Fruit fly (Drosophila melanogaster) whole organism, embryonic: Measurements from ENCODE around the gene CG8925.

Experiments used
- Atf6 ChIP-seq: fragments of 200-800 bp; sonication (Bioruptor generic); IDR thresholded peaks from 2 replicates; pipeline ENCODE4 v1.3.6; 2022; ENCODE audit warnings: missing biosample characterization, missing genetic modification characterization
- Bdp1 ChIP-seq: fragments of 200-800 bp; sonication (Bioruptor generic); optimal IDR thresholded peaks from 3 replicates; lab custom pipeline; 2016; ENCODE audit warnings: missing biosample characterization, missing genetic modification characterization
- BtbVII ChIP-seq: fragments of 200-800 bp; sonication (Bioruptor generic); optimal IDR thresholded peaks from 3 replicates; lab custom pipeline; 2017; ENCODE audit warnings: missing biosample characterization, mild to moderate bottlenecking, missing genetic modification characterization
- Bteb2 ChIP-seq: fragments of 200-800 bp; sonication (Bioruptor generic); optimal IDR thresholded peaks from 2 replicates; lab custom pipeline; 2016; ENCODE audit warnings: missing biosample characterization, missing genetic modification characterization
- CG10274 ChIP-seq: fragments of 200-800 bp; sonication (Bioruptor generic); optimal IDR thresholded peaks from 3 replicates; lab custom pipeline; 2017; ENCODE audit warnings: missing biosample characterization, mild to moderate bottlenecking, missing genetic modification characterization
- CG10543 ChIP-seq: fragments of 200-800 bp; sonication (Bioruptor generic); optimal IDR thresholded peaks from 3 replicates; lab custom pipeline; 2017; ENCODE audit warnings: missing biosample characterization, mild to moderate bottlenecking, missing genetic modification characterization, moderate library complexity
- CG11695 ChIP-seq: fragments of 200-800 bp; sonication (Bioruptor generic); IDR thresholded peaks from 3 replicates; pipeline ENCODE4 v1.3.6; 2022; ENCODE audit warnings: missing biosample characterization, missing genetic modification characterization
- CG11723 ChIP-seq: fragments of 200-800 bp; sonication (Bioruptor generic); optimal IDR thresholded peaks from 2 replicates; lab custom pipeline; 2017; ENCODE audit warnings: missing biosample characterization, mild to moderate bottlenecking, missing genetic modification characterization
- CG12071 ChIP-seq: fragments of 200-800 bp; sonication (Bioruptor generic); optimal IDR thresholded peaks from 3 replicates; lab custom pipeline; 2018; ENCODE audit warnings: missing biosample characterization, mild to moderate bottlenecking, missing genetic modification characterization
- CG12236 ChIP-seq: fragments of 200-800 bp; sonication (Bioruptor generic); optimal IDR thresholded peaks from 2 replicates; lab custom pipeline; 2016; ENCODE audit warnings: missing biosample characterization, missing genetic modification characterization
- CG12769 ChIP-seq: fragments of 200-800 bp; sonication (Bioruptor generic); optimal IDR thresholded peaks from 2 replicates; lab custom pipeline; 2019; ENCODE audit warnings: missing biosample characterization, mild to moderate bottlenecking, missing genetic modification characterization, moderate library complexity
- CG16815 ChIP-seq: fragments of 200-800 bp; sonication (Bioruptor generic); optimal IDR thresholded peaks from 3 replicates; lab custom pipeline; 2017; ENCODE audit warnings: missing biosample characterization, mild to moderate bottlenecking, missing genetic modification characterization
- CG1792 ChIP-seq: fragments of 200-800 bp; sonication (Bioruptor generic); optimal IDR thresholded peaks from 2 replicates; lab custom pipeline; 2016; ENCODE audit warnings: missing biosample characterization, missing genetic modification characterization
- CG1832 ChIP-seq: fragments of 200-800 bp; sonication (Bioruptor generic); optimal IDR thresholded peaks from 2 replicates; lab custom pipeline; 2017; ENCODE audit warnings: missing biosample characterization, mild to moderate bottlenecking, missing genetic modification characterization, inconsistent platforms
- CG2120 ChIP-seq: fragments of 200-800 bp; sonication (Bioruptor generic); optimal IDR thresholded peaks from 3 replicates; lab custom pipeline; 2016; ENCODE audit warnings: missing biosample characterization, missing genetic modification characterization
- CG30403 ChIP-seq: fragments of 200-800 bp; sonication (Bioruptor generic); optimal IDR thresholded peaks from 3 replicates; lab custom pipeline; 2016; ENCODE audit warnings: missing biosample characterization, missing genetic modification characterization
- CG30431 ChIP-seq: fragments of 200-800 bp; sonication (Bioruptor generic); optimal IDR thresholded peaks from 2 replicates; lab custom pipeline; 2017; ENCODE audit warnings: missing biosample characterization, missing genetic modification characterization
- CG4617 ChIP-seq: fragments of 200-800 bp; sonication (Bioruptor generic); optimal IDR thresholded peaks from 3 replicates; lab custom pipeline; 2016; ENCODE audit warnings: missing biosample characterization, missing genetic modification characterization, borderline replicate concordance
- CG6272 ChIP-seq: fragments of 200-800 bp; sonication (Bioruptor generic); IDR thresholded peaks from 2 replicates; pipeline ENCODE4 v1.3.6; 2022; ENCODE audit warnings: missing biosample characterization, missing genetic modification characterization
- CG6765 ChIP-seq: fragments of 200-800 bp; sonication (Bioruptor generic); optimal IDR thresholded peaks from 3 replicates; lab custom pipeline; 2017; ENCODE audit warnings: missing biosample characterization, mild to moderate bottlenecking, missing genetic modification characterization
- CG7271 ChIP-seq: fragments of 200-800 bp; sonication (Bioruptor generic); optimal IDR thresholded peaks from 2 replicates; lab custom pipeline; 2018; ENCODE audit warnings: missing biosample characterization, mild to moderate bottlenecking, missing genetic modification characterization, moderate library complexity
- CG9817 ChIP-seq: fragments of 200-800 bp; sonication (Bioruptor generic); optimal IDR thresholded peaks from 2 replicates; lab custom pipeline; 2018; ENCODE audit warnings: missing biosample characterization, mild to moderate bottlenecking, missing genetic modification characterization, moderate library complexity
- CTCF ChIP-seq: fragments of 200-800 bp; sonication (Bioruptor generic); optimal IDR thresholded peaks from 2 replicates; lab custom pipeline; 2017; ENCODE audit warnings: missing biosample characterization, mild to moderate bottlenecking, missing genetic modification characterization, moderate library complexity
- Camta ChIP-seq: fragments of 200-800 bp; sonication (Bioruptor generic); optimal IDR thresholded peaks from 2 replicates; lab custom pipeline; 2016; ENCODE audit warnings: missing biosample characterization, missing genetic modification characterization
- Eip74EF ChIP-seq, 2 experiments: fragments of 200-800 bp in 1 of 2; fragments of >200 bp in 1 of 2; sonication (Bioruptor generic) in 1 of 2; optimal IDR thresholded peaks; 2 replicates each; lab custom pipeline; 2017 to 2019; ENCODE audit warnings: missing biosample characterization in 2 of 2, missing genetic modification characterization in 2 of 2, mild to moderate bottlenecking in 1 of 2, moderate library complexity in 1 of 2
- Elba2 ChIP-seq: fragments of 200-800 bp; sonication (Bioruptor generic); optimal IDR thresholded peaks from 3 replicates; lab custom pipeline; 2016; ENCODE audit warnings: missing biosample characterization, missing genetic modification characterization
- HLH54F ChIP-seq: fragments of 200-800 bp; sonication (Bioruptor generic); optimal IDR thresholded peaks from 3 replicates; lab custom pipeline; 2016; ENCODE audit warnings: missing biosample characterization, missing genetic modification characterization
- Hr51 ChIP-seq, 2 experiments: fragments of 200-800 bp; sonication (Bioruptor generic); optimal IDR thresholded peaks; 2 replicates in 1 of 2; 3 replicates in 1 of 2; lab custom pipeline; 2016 to 2018; ENCODE audit warnings: missing biosample characterization in 2 of 2, missing genetic modification characterization in 2 of 2, mild to moderate bottlenecking in 1 of 2, moderate library complexity in 1 of 2
- Kr ChIP-seq: fragments of 200-800 bp; sonication (Bioruptor generic); optimal IDR thresholded peaks from 2 replicates; lab custom pipeline; 2017; ENCODE audit warnings: missing biosample characterization, mild to moderate bottlenecking, missing genetic modification characterization
- Lim3 ChIP-seq: fragments of 200-800 bp; sonication (Bioruptor generic); IDR thresholded peaks from 2 replicates; pipeline ENCODE4 v1.3.6; 2022; ENCODE audit warnings: missing biosample characterization, missing genetic modification characterization
- MESR4 ChIP-seq: fragments of 200-800 bp; sonication (Bioruptor generic); optimal IDR thresholded peaks from 2 replicates; lab custom pipeline; 2018; ENCODE audit warnings: missing biosample characterization, mild to moderate bottlenecking, missing genetic modification characterization, moderate library complexity
- MTF-1 ChIP-seq: fragments of 200-800 bp; sonication (Bioruptor generic); optimal IDR thresholded peaks from 2 replicates; lab custom pipeline; 2018; ENCODE audit warnings: missing biosample characterization, mild to moderate bottlenecking, missing genetic modification characterization, borderline replicate concordance
- Pdp1 ChIP-seq, 2 experiments: fragments of 200-800 bp; sonication (Bioruptor generic); optimal IDR thresholded peaks; 3 replicates each; lab custom pipeline; 2016; ENCODE audit warnings: missing biosample characterization in 2 of 2, missing genetic modification characterization in 2 of 2, mild to moderate bottlenecking in 1 of 2, moderate library complexity in 1 of 2
- Ssrp ChIP-seq: fragments of 200-800 bp; sonication (Bioruptor generic); optimal IDR thresholded peaks from 2 replicates; lab custom pipeline; 2018; ENCODE audit warnings: missing biosample characterization, mild to moderate bottlenecking, missing genetic modification characterization, moderate library complexity
- ato ChIP-seq: fragments of 200-800 bp; sonication (Bioruptor generic); IDR thresholded peaks from 2 replicates; pipeline ENCODE4 v1.3.6; 2022; ENCODE audit warnings: missing biosample characterization, missing genetic modification characterization; ENCODE audit not compliant: partially characterized antibody
- btn ChIP-seq: fragments of 200-800 bp; sonication (Bioruptor generic); optimal IDR thresholded peaks from 2 replicates; lab custom pipeline; 2016; ENCODE audit warnings: missing biosample characterization, missing genetic modification characterization
- dan ChIP-seq: fragments of 200-800 bp; sonication (Bioruptor generic); IDR thresholded peaks from 2 replicates; pipeline ENCODE4 v1.3.6; 2022; ENCODE audit warnings: missing biosample characterization, missing genetic modification characterization
- dm ChIP-seq: fragments of 200-800 bp; sonication (Bioruptor generic); optimal IDR thresholded peaks from 3 replicates; lab custom pipeline; 2016; ENCODE audit warnings: missing biosample characterization, missing genetic modification characterization
- en ChIP-seq: fragments of 200-800 bp; sonication (Bioruptor generic); optimal IDR thresholded peaks from 2 replicates; lab custom pipeline; 2016; ENCODE audit warnings: missing biosample characterization, missing genetic modification characterization
- jing ChIP-seq: fragments of 200-800 bp; sonication (Bioruptor generic); optimal IDR thresholded peaks from 2 replicates; lab custom pipeline; 2018; ENCODE audit warnings: missing biosample characterization, mild to moderate bottlenecking, missing genetic modification characterization
- ro ChIP-seq: fragments of 200-800 bp; sonication (Bioruptor generic); IDR thresholded peaks from 2 replicates; pipeline ENCODE4 v1.3.6; 2022; ENCODE audit warnings: missing biosample characterization, missing genetic modification characterization
- row ChIP-seq: fragments of 200-800 bp; sonication (Bioruptor generic); IDR thresholded peaks from 3 replicates; pipeline ENCODE4 v1.3.6; 2022; ENCODE audit warnings: missing biosample characterization, missing genetic modification characterization
- scrt ChIP-seq: fragments of 200-800 bp; sonication (Bioruptor generic); optimal IDR thresholded peaks from 2 replicates; lab custom pipeline; 2018; ENCODE audit warnings: missing biosample characterization, mild to moderate bottlenecking, missing genetic modification characterization, moderate library complexity
- sima ChIP-seq: fragments of 200-800 bp; sonication (Bioruptor generic); optimal IDR thresholded peaks from 2 replicates; lab custom pipeline; 2016; ENCODE audit warnings: missing biosample characterization, missing genetic modification characterization
- so ChIP-seq: fragments of 200-800 bp; sonication (Bioruptor generic); IDR thresholded peaks from 3 replicates; pipeline ENCODE4 v1.3.6; 2022; ENCODE audit warnings: missing biosample characterization, missing genetic modification characterization
- twi ChIP-seq: fragments of 200-800 bp; optimal IDR thresholded peaks from 2 replicates; lab custom pipeline; 2019; ENCODE audit warnings: missing biosample characterization, mild to moderate bottlenecking, missing genetic modification characterization, moderate library complexity
- unc-4 ChIP-seq: fragments of 200-800 bp; sonication (Bioruptor generic); IDR thresholded peaks from 2 replicates; pipeline ENCODE4 v1.3.6; 2022; ENCODE audit warnings: missing biosample characterization, missing genetic modification characterization; ENCODE audit not compliant: partially characterized antibody
- vnd ChIP-seq: fragments of 200-800 bp; sonication (Bioruptor generic); IDR thresholded peaks from 3 replicates; pipeline ENCODE4 v1.3.6; 2022; ENCODE audit warnings: missing biosample characterization, missing genetic modification characterization; ENCODE audit not compliant: partially characterized antibody
- zfh2 ChIP-seq: fragments of 200-800 bp; sonication (Bioruptor generic); optimal IDR thresholded peaks from 2 replicates; lab custom pipeline; 2016; ENCODE audit warnings: missing biosample characterization, missing genetic modification characterization

CG8925 gene

DNA sequence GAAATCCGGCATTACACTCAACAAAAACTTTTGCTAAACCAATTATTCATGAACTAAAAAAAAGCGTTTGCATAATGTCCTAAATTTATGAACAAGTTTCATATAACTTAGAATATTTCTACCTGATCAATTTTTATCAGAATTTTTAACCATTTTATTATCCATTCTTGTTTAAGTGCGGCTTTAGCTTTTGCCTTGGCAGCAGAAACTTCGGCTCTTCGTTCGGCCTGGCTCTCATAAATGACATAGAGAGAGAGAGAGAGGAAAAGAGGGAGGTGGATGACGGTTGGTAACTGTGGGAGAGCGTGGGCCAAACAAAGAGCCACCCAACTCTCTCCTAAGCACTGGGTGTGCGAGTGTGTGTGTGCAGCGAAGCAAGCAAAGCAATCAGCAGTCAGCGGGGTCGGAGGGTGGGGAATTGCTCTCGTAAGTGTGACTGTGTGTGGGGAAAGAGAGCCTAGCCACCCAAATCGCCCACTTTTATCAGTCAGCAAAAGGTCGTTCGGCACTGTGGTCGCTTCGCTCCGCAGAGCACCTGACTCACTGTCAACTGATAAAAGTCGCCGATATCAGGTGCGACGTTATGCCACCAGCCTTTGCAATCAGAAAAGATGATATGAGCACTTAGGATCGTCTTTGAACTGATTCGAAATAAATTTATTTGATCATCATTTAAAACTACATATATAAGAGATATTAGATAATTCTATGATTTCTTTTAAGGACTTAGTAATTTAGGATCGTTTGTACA is 52.8 kb downstream of the CG8925 start (continued):
- TF ChIP-seq CG11695 (GFP tag; lab: Robert Waterston, UW): no peak
- peak; percentile 96 for TF ChIP-seq CG6272
- peak; percentile 97 for TF ChIP-seq BtbVII (GFP tag; lab: Kevin White, UChicago)
- TF ChIP-seq CG6765 (GFP tag; lab: Kevin White, UChicago): peak; percentile 96
- TF ChIP-seq Lim3 (GFP tag; lab: Robert Waterston, UW): no peak
- peak; percentile 96 for TF ChIP-seq twi
- TF ChIP-seq CG11723 (GFP tag; lab: Kevin White, UChicago): peak; percentile 93
- TF ChIP-seq CG12769 (tag; lab: Kevin White, UChicago): peak; percentile 88
- peak; percentile 93 for TF ChIP-seq CG4617 (GFP tag; lab: Kevin White, UChicago)
- peak; percentile 70 for TF ChIP-seq CTCF (GFP tag; lab: Kevin White, UChicago)
- TF ChIP-seq btn: peak; percentile 96
- peak; percentile 97 for TF ChIP-seq CG12071
- TF ChIP-seq Elba2 (GFP tag; lab: Kevin White, UChicago): peak; percentile 42
- peak; percentile 61 for TF ChIP-seq Kr (GFP tag; lab: Kevin White, UChicago)
- TF ChIP-seq row (GFP tag; lab: Robert Waterston, UW): no peak
- peak; percentile 98 for TF ChIP-seq Bteb2
- no peak for TF ChIP-seq unc-4
- peak; percentile 95 for TF ChIP-seq zfh2
- TF ChIP-seq CG2120: peak; percentile 99
- TF ChIP-seq sima (GFP tag; lab: Kevin White, UChicago): peak; percentile 93
- TF ChIP-seq Pdp1 (GFP tag; optimal IDR thresholded peaks at IDR 0.05; lab: Kevin White, UChicago): peak; percentile 93 to 97
- TF ChIP-seq CG10543 (GFP tag; lab: Kevin White, UChicago): peak; percentile 90
- TF ChIP-seq Atf6 (GFP tag; lab: Robert Waterston, UW): no peak
- peak; percentile 91 for TF ChIP-seq CG30431 (GFP tag; lab: Kevin White, UChicago)
- peak; percentile 80 for TF ChIP-seq CG10274
- peak in 1 of 2 experiments; percentile 98 for TF ChIP-seq Eip74EF (GFP tag; optimal IDR thresholded peaks at IDR 0.05; lab: Kevin White, UChicago)
- peak; percentile 97 to 98 for TF ChIP-seq Hr51 (GFP tag; optimal IDR thresholded peaks at IDR 0.05; lab: Kevin White, UChicago)
- TF ChIP-seq CG9817: peak; percentile 93
- TF ChIP-seq MESR4 (GFP tag; lab: Kevin White, UChicago): peak; percentile 56
- TF ChIP-seq Ssrp (tag; lab: Kevin White, UChicago): peak; percentile 97
- no peak for TF ChIP-seq dan
- TF ChIP-seq CG12236: peak; percentile 96
- TF ChIP-seq dm: peak; percentile 94
- TF ChIP-seq vnd (GFP tag; lab: Robert Waterston, UW): no peak
- peak; percentile 96 for TF ChIP-seq scrt
- TF ChIP-seq CG16815: peak; percentile 89
- peak; percentile 98 for TF ChIP-seq CG30403 (GFP tag; lab: Kevin White, UChicago)
- TF ChIP-seq ro (GFP tag; lab: Robert Waterston, UW): no peak
- peak; percentile 92 for TF ChIP-seq jing
- TF ChIP-seq en: peak; percentile 96
- TF ChIP-seq MTF-1 (GFP tag; lab: Kevin White, UChicago): peak; percentile 95
- TF ChIP-seq CG1832 (GFP tag; lab: Kevin White, UChicago): no peak
- TF ChIP-seq so (GFP tag; lab: Robert Waterston, UW): no peak
- TF ChIP-seq ato (GFP tag; lab: Robert Waterston, UW): no peak
- peak; percentile 96 for TF ChIP-seq HLH54F (GFP tag; lab: Kevin White, UChicago)
- TF ChIP-seq Bdp1 (GFP tag; lab: Kevin White, UChicago): peak; percentile 88
- peak; percentile 91 for TF ChIP-seq CG7271
- TF ChIP-seq CG1792 (GFP tag; lab: Kevin White, UChicago): peak; percentile 97
- TF ChIP-seq Camta (GFP tag; lab: Kevin White, UChicago): peak; percentile 97
